Fruit fly (Drosophila melanogaster): Measurements from ENCODE around the gene pip.

Gene pip

DNA sequence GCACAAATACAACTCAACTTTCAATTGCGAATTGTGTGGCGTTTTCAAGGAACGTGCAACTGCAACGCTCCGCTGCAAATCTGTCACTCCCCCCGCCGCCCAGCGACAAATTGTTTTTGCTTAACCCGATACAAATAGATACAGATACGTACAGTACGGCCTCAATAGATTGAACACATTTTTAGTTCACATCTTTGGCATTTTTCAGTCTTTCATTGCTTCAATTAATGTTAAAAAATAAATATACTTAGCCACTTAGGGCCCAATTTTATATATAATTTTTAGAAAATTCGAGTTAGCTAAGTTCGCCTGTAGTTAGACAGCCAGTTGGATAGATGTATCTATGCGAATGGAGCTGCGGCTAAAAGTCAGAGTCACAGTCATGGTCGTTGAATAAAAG, 11.4 kb downstream of the pip start (continued):
- TF ChIP-seq hbn (GFP tag; IDR thresholded peaks at IDR 0.05; ENCODE audit: partially characterized antibody), result no peak
- TF ChIP-seq Atf3 (GFP tag; optimal IDR thresholded peaks at IDR 0.05), result no peak
- no peak for TF ChIP-seq CG14014 (GFP tag; IDR thresholded peaks at IDR 0.05)
- TF ChIP-seq Drgx (GFP tag; IDR thresholded peaks at IDR 0.05), result peak; percentile 79
- no peak for TF ChIP-seq Lpt (GFP tag; optimal IDR thresholded peaks at IDR 0.05)
- TF ChIP-seq Spps (tag; optimal IDR thresholded peaks at IDR 0.05), result no peak
- TF ChIP-seq jing (GFP tag; optimal IDR thresholded peaks at IDR 0.05), result no peak
- peak; percentile 30 for TF ChIP-seq Blimp-1 (GFP tag; optimal IDR thresholded peaks at IDR 0.05)
- TF ChIP-seq tll (GFP tag; optimal IDR thresholded peaks at IDR 0.05), result no peak
- TF ChIP-seq Doc2 (GFP tag; IDR thresholded peaks at IDR 0.05), result no peak
- no peak for TF ChIP-seq CG4424 (GFP tag; optimal IDR thresholded peaks at IDR 0.05)
- TF ChIP-seq gsb (GFP tag; IDR thresholded peaks at IDR 0.05), result no peak
- no peak for TF ChIP-seq Dip2 (GFP tag; IDR thresholded peaks at IDR 0.05)
- no peak for TF ChIP-seq Sry-β (GFP tag; optimal IDR thresholded peaks at IDR 0.05)
- TF ChIP-seq grau (tag; optimal IDR thresholded peaks at IDR 0.05), result peak; percentile 68
- TF ChIP-seq sisA (GFP tag; IDR thresholded peaks at IDR 0.05), result no peak; the same call in 1 of the 2 replicates
- no peak for TF ChIP-seq wor (GFP tag; IDR thresholded peaks at IDR 0.05)
- TF ChIP-seq CG8765 (GFP tag; IDR thresholded peaks at IDR 0.05), result no peak
- TF ChIP-seq Dp (GFP tag; optimal IDR thresholded peaks at IDR 0.05), result no peak
- no peak for TF ChIP-seq CG15073 (GFP tag; optimal IDR thresholded peaks at IDR 0.05)
- no peak for TF ChIP-seq tin (GFP tag; optimal IDR thresholded peaks at IDR 0.05)
- TF ChIP-seq CG15696 (tag; optimal IDR thresholded peaks at IDR 0.05), result no peak
- no peak for TF ChIP-seq onecut (GFP tag; IDR thresholded peaks at IDR 0.05)
- TF ChIP-seq CG7357 (GFP tag; IDR thresholded peaks at IDR 0.05), result no peak
- TF ChIP-seq Dref (GFP tag; IDR thresholded peaks at IDR 0.05), result no peak
- no peak for TF ChIP-seq h (optimal IDR thresholded peaks at IDR 0.05)
- no peak for TF ChIP-seq kay (GFP tag; optimal IDR thresholded peaks at IDR 0.05)
- 0 out of 3 replicates have a peak, but pooled peaks have one; percentile 19 for TF ChIP-seq gce (GFP tag; IDR thresholded peaks at IDR 0.05)
- no peak for TF ChIP-seq pb (GFP tag; optimal IDR thresholded peaks at IDR 0.05)
- TF ChIP-seq ken (GFP tag; IDR thresholded peaks at IDR 0.05), result no peak
- TF ChIP-seq CG1792 (GFP tag; optimal IDR thresholded peaks at IDR 0.05), result no peak
- TF ChIP-seq CTCF (GFP tag; optimal IDR thresholded peaks at IDR 0.05), result no peak
- TF ChIP-seq Ravus (GFP tag; IDR thresholded peaks at IDR 0.05), result no peak
- TF ChIP-seq sim (GFP tag; IDR thresholded peaks at IDR 0.05), result no peak
- no peak for TF ChIP-seq crc (GFP tag; optimal IDR thresholded peaks at IDR 0.05)
- TF ChIP-seq Mad (GFP tag; optimal IDR thresholded peaks at IDR 0.05), result no peak
- TF ChIP-seq CG17186 (GFP tag; optimal IDR thresholded peaks at IDR 0.05), result no peak
- TF ChIP-seq chn (GFP tag; optimal IDR thresholded peaks at IDR 0.05), result no peak
- peak in 1 of 2 experiments; percentile 39 for TF ChIP-seq bsh (GFP tag; optimal IDR thresholded peaks at IDR 0.05)
- TF ChIP-seq ttk (GFP tag; IDR thresholded peaks at IDR 0.05), result 0 out of 2 replicates have a peak, but pooled peaks have one; percentile 50
- TF ChIP-seq Hr78 (GFP tag; optimal IDR thresholded peaks at IDR 0.05), result no peak
- no peak for TF ChIP-seq Atf6 (GFP tag; IDR thresholded peaks at IDR 0.05)
- no peak for TF ChIP-seq ab (GFP tag; optimal IDR thresholded peaks at IDR 0.05)
- no peak for TF ChIP-seq CG8359 (GFP tag; optimal IDR thresholded peaks at IDR 0.05; ENCODE audit: borderline replicate concordance)
- no peak for TF ChIP-seq CG18011 (GFP tag; optimal IDR thresholded peaks at IDR 0.05)
- no peak for TF ChIP-seq CG9609 (GFP tag; optimal IDR thresholded peaks at IDR 0.05)
- TF ChIP-seq H2.0 (GFP tag; IDR thresholded peaks at IDR 0.05), result no peak
- no peak for TF ChIP-seq CG14965 (GFP tag; optimal IDR thresholded peaks at IDR 0.05; ENCODE audit: borderline replicate concordance)
- peak; percentile 4 for TF ChIP-seq CG16815 (GFP tag; optimal IDR thresholded peaks at IDR 0.05)
- TF ChIP-seq slp2 (GFP tag; optimal IDR thresholded peaks at IDR 0.05), result no peak
- TF ChIP-seq schlank (tag; optimal IDR thresholded peaks at IDR 0.05), result no peak
- no peak for TF ChIP-seq corto (GFP tag; optimal IDR thresholded peaks at IDR 0.05)
- TF ChIP-seq Hr3 (GFP tag; optimal IDR thresholded peaks at IDR 0.05), result no peak
- no peak for TF ChIP-seq fru (optimal IDR thresholded peaks at IDR 0.05)
